Fruit fly (Drosophila melanogaster) whole organism, embryonic: Measurements from ENCODE around the gene Sik2.

Source experiments
- CG17186 ChIP-seq: fragments of 200-800 bp; sonication (Bioruptor generic); optimal IDR thresholded peaks from 3 replicates; lab custom pipeline; 2017; ENCODE audit warnings: missing biosample characterization, missing genetic modification reagents, missing genetic modification characterization
- CG17802 ChIP-seq: fragments of 200-800 bp; sonication (Bioruptor generic); optimal IDR thresholded peaks from 2 replicates; lab custom pipeline; 2018; ENCODE audit warnings: missing biosample characterization, mild to moderate bottlenecking, missing genetic modification characterization, moderate library complexity
- CG1792 ChIP-seq: fragments of 200-800 bp; sonication (Bioruptor generic); optimal IDR thresholded peaks from 2 replicates; lab custom pipeline; 2016; ENCODE audit warnings: missing biosample characterization, missing genetic modification characterization
- CG31388 ChIP-seq: fragments of 200-800 bp; sonication (Bioruptor generic); optimal IDR thresholded peaks from 2 replicates; lab custom pipeline; 2016; ENCODE audit warnings: missing biosample characterization, missing genetic modification characterization
- CG3281 ChIP-seq: fragments of 200-800 bp; sonication (Bioruptor generic); optimal IDR thresholded peaks from 3 replicates; lab custom pipeline; 2017; ENCODE audit warnings: missing biosample characterization, mild to moderate bottlenecking, missing genetic modification characterization
- CG3726 ChIP-seq: fragments of 200-800 bp; sonication (Bioruptor generic); IDR thresholded peaks from 3 replicates; pipeline ENCODE4, ENCODE4 v1.3.6; 2022; ENCODE audit warnings: missing biosample characterization, missing genetic modification characterization
- CG6765 ChIP-seq: fragments of 200-800 bp; sonication (Bioruptor generic); optimal IDR thresholded peaks from 3 replicates; lab custom pipeline; 2017; ENCODE audit warnings: missing biosample characterization, mild to moderate bottlenecking, missing genetic modification characterization
- CG6854 ChIP-seq: fragments of 200-800 bp; sonication (Bioruptor generic); optimal IDR thresholded peaks from 3 replicates; lab custom pipeline; 2017; ENCODE audit warnings: missing biosample characterization, mild to moderate bottlenecking, missing genetic modification characterization
- CG7745 ChIP-seq: fragments of 200-800 bp; sonication (Bioruptor generic); optimal IDR thresholded peaks from 2 replicates; lab custom pipeline; 2018; ENCODE audit warnings: missing biosample characterization, mild to moderate bottlenecking, missing genetic modification characterization, moderate library complexity
- CG8290 ChIP-seq, 3 experiments: fragments of 200-800 bp; sonication (Bioruptor generic); optimal IDR thresholded peaks; 2 replicates each; lab custom pipeline; 2016 to 2019; ENCODE audit warnings: missing biosample characterization in 3 of 3, missing genetic modification characterization in 3 of 3, mild to moderate bottlenecking in 2 of 3, moderate library complexity in 1 of 3
- CG8924 ChIP-seq: fragments of 200-800 bp; optimal IDR thresholded peaks from 3 replicates; lab custom pipeline; 2019; ENCODE audit warnings: missing biosample characterization, mild to moderate bottlenecking, missing genetic modification characterization, moderate library complexity
- CHES-1-like ChIP-seq: fragments of 200-800 bp; sonication (Bioruptor generic); optimal IDR thresholded peaks from 2 replicates; lab custom pipeline; 2016; ENCODE audit warnings: missing biosample characterization, missing genetic modification characterization
- Dip2 ChIP-seq: fragments of 200-800 bp; sonication (Bioruptor generic); IDR thresholded peaks from 2 replicates; pipeline ENCODE4 v1.3.6; 2022; ENCODE audit warnings: missing biosample characterization, missing genetic modification characterization
- E2f2 ChIP-seq: fragments of 200-800 bp; sonication (Bioruptor generic); IDR thresholded peaks from 2 replicates; pipeline ENCODE4 v1.3.6; 2022; ENCODE audit warnings: missing biosample characterization, missing genetic modification characterization
- Elba2 ChIP-seq: fragments of 200-800 bp; sonication (Bioruptor generic); optimal IDR thresholded peaks from 3 replicates; lab custom pipeline; 2016; ENCODE audit warnings: missing biosample characterization, missing genetic modification characterization
- Ets65A ChIP-seq: fragments of 200-800 bp; sonication (Bioruptor generic); peaks from one replicate; lab custom pipeline; 2016; ENCODE audit warnings: missing biosample characterization, missing genetic modification characterization
- Ets97D ChIP-seq: fragments of 200-800 bp; sonication (Bioruptor generic); optimal IDR thresholded peaks from 3 replicates; lab custom pipeline; 2016; ENCODE audit warnings: missing biosample characterization, missing genetic modification characterization
- Fer2 ChIP-seq: fragments of 200-800 bp; sonication (Bioruptor generic); optimal IDR thresholded peaks from 2 replicates; lab custom pipeline; 2018; ENCODE audit warnings: missing biosample characterization, mild to moderate bottlenecking, missing genetic modification characterization, moderate library complexity
- Gug ChIP-seq: fragments of 200-800 bp; sonication (Bioruptor generic); IDR thresholded peaks from 4 replicates; pipeline ENCODE4 v1.3.6; 2022; ENCODE audit warnings: missing biosample characterization, missing genetic modification characterization
- HHEX ChIP-seq: fragments of 200-800 bp; sonication (Bioruptor generic); optimal IDR thresholded peaks from 3 replicates; lab custom pipeline; 2017; ENCODE audit warnings: missing biosample characterization, mild to moderate bottlenecking, missing genetic modification characterization, missing genetic modification reagents
- HLH4C ChIP-seq: fragments of 200-800 bp; sonication (Bioruptor generic); IDR thresholded peaks from 3 replicates; pipeline ENCODE4 v1.3.6; 2022; ENCODE audit warnings: missing biosample characterization, missing genetic modification characterization; ENCODE audit not compliant: partially characterized antibody
- HLHmδ ChIP-seq: fragments of 200-800 bp; sonication (Bioruptor generic); optimal IDR thresholded peaks from 2 replicates; lab custom pipeline; 2018; ENCODE audit warnings: missing biosample characterization, mild to moderate bottlenecking, missing genetic modification characterization, moderate library complexity
- Hey ChIP-seq: fragments of 200-800 bp; sonication (Bioruptor generic); optimal IDR thresholded peaks from 3 replicates; lab custom pipeline; 2018; ENCODE audit warnings: missing biosample characterization, mild to moderate bottlenecking, missing genetic modification characterization
- HmgD ChIP-seq: fragments of 200-800 bp; sonication (Bioruptor generic); optimal IDR thresholded peaks from 3 replicates; lab custom pipeline; 2016; ENCODE audit warnings: missing biosample characterization, missing genetic modification characterization
- Hmr ChIP-seq: fragments of 200-800 bp; sonication (Bioruptor generic); optimal IDR thresholded peaks from 3 replicates; lab custom pipeline; 2017; ENCODE audit warnings: mild to moderate bottlenecking, missing biosample characterization, missing genetic modification reagents, missing genetic modification characterization
- Hr39 ChIP-seq: fragments of >200 bp; optimal IDR thresholded peaks from 2 replicates; lab custom pipeline; 2017
- MESR4 ChIP-seq: fragments of 200-800 bp; sonication (Bioruptor generic); optimal IDR thresholded peaks from 2 replicates; lab custom pipeline; 2018; ENCODE audit warnings: missing biosample characterization, mild to moderate bottlenecking, missing genetic modification characterization, moderate library complexity
- Myb ChIP-seq: fragments of 200-800 bp; sonication (Bioruptor generic); optimal IDR thresholded peaks from 2 replicates; lab custom pipeline; 2016; ENCODE audit warnings: missing biosample characterization, missing genetic modification characterization
- Oaz ChIP-seq: fragments of 200-800 bp; sonication (Bioruptor generic); IDR thresholded peaks from 2 replicates; pipeline ENCODE4 v1.3.6; 2022; ENCODE audit warnings: missing biosample characterization, missing genetic modification characterization
- bbx ChIP-seq: fragments of 200-800 bp; sonication (Bioruptor generic); IDR thresholded peaks from 2 replicates; pipeline ENCODE4 v1.3.6; 2022; ENCODE audit warnings: missing biosample characterization, missing genetic modification characterization; ENCODE audit not compliant: partially characterized antibody
- chm ChIP-seq: fragments of 200-800 bp; sonication (Bioruptor generic); IDR thresholded peaks from 2 replicates; pipeline ENCODE4 v1.3.6; 2022; ENCODE audit warnings: missing biosample characterization, missing genetic modification characterization
- da ChIP-seq: fragments of 200-800 bp; sonication (Bioruptor generic); optimal IDR thresholded peaks from 2 replicates; lab custom pipeline; 2016; ENCODE audit warnings: missing biosample characterization, missing genetic modification characterization
- dysf ChIP-seq: fragments of 200-800 bp; sonication (Bioruptor generic); IDR thresholded peaks from 3 replicates; pipeline ENCODE4 v1.3.6; 2022; ENCODE audit warnings: missing biosample characterization, missing genetic modification characterization
- emc ChIP-seq: fragments of 200-800 bp; sonication (Bioruptor generic); optimal IDR thresholded peaks from 2 replicates; lab custom pipeline; 2016; ENCODE audit warnings: missing biosample characterization, missing genetic modification characterization
- eyg ChIP-seq: fragments of 200-800 bp; sonication (Bioruptor generic); optimal IDR thresholded peaks from 3 replicates; lab custom pipeline; 2016; ENCODE audit warnings: missing biosample characterization, missing genetic modification characterization
- hb ChIP-seq: fragments of 200-800 bp; sonication (Bioruptor generic); IDR thresholded peaks from 3 replicates; pipeline ENCODE4 v1.3.6; 2022; ENCODE audit warnings: missing biosample characterization, missing genetic modification characterization; ENCODE audit not compliant: partially characterized antibody
- her ChIP-seq: fragments of 200-800 bp; sonication (Bioruptor generic); optimal IDR thresholded peaks from 2 replicates; lab custom pipeline; 2016; ENCODE audit warnings: missing biosample characterization, missing genetic modification characterization
- jumu ChIP-seq: fragments of 200-800 bp; sonication (Bioruptor generic); optimal IDR thresholded peaks from 3 replicates; lab custom pipeline; 2016; ENCODE audit warnings: missing biosample characterization, missing genetic modification characterization
- lilli ChIP-seq: fragments of 200-800 bp; sonication (Bioruptor generic); optimal IDR thresholded peaks from 3 replicates; lab custom pipeline; 2016; ENCODE audit warnings: missing biosample characterization, missing genetic modification characterization
- oc ChIP-seq: fragments of 200-800 bp; sonication (Bioruptor generic); optimal IDR thresholded peaks from 2 replicates; lab custom pipeline; 2018; ENCODE audit warnings: missing biosample characterization, mild to moderate bottlenecking, missing genetic modification characterization, moderate library complexity
- ro ChIP-seq: fragments of 200-800 bp; sonication (Bioruptor generic); IDR thresholded peaks from 2 replicates; pipeline ENCODE4 v1.3.6; 2022; ENCODE audit warnings: missing biosample characterization, missing genetic modification characterization
- sd ChIP-seq: fragments of 200-800 bp; sonication (Bioruptor generic); optimal IDR thresholded peaks from 3 replicates; lab custom pipeline; 2018; ENCODE audit warnings: missing biosample characterization, mild to moderate bottlenecking, missing genetic modification characterization, moderate library complexity
- sisA ChIP-seq: fragments of 200-800 bp; sonication (Bioruptor generic); IDR thresholded peaks from 2 replicates; pipeline ENCODE4 v1.3.6; 2022; ENCODE audit warnings: missing biosample characterization, missing genetic modification characterization
- slp2 ChIP-seq: fragments of 200-800 bp; sonication (Bioruptor generic); optimal IDR thresholded peaks from 2 replicates; lab custom pipeline; 2016; ENCODE audit warnings: missing biosample characterization, missing genetic modification characterization
- sob ChIP-seq: fragments of 200-800 bp; sonication (Bioruptor generic); IDR thresholded peaks from 2 replicates; pipeline ENCODE4 v1.3.6; 2022; ENCODE audit warnings: missing biosample characterization, missing genetic modification characterization
- trem ChIP-seq: fragments of 200-800 bp; optimal IDR thresholded peaks from 3 replicates; lab custom pipeline; 2019; ENCODE audit warnings: missing biosample characterization, mild to moderate bottlenecking, missing genetic modification characterization, moderate library complexity
- twi ChIP-seq: fragments of 200-800 bp; optimal IDR thresholded peaks from 2 replicates; lab custom pipeline; 2019; ENCODE audit warnings: missing biosample characterization, mild to moderate bottlenecking, missing genetic modification characterization, moderate library complexity
- vnd ChIP-seq: fragments of 200-800 bp; sonication (Bioruptor generic); IDR thresholded peaks from 3 replicates; pipeline ENCODE4 v1.3.6; 2022; ENCODE audit warnings: missing biosample characterization, missing genetic modification characterization; ENCODE audit not compliant: partially characterized antibody
- vvl ChIP-seq: fragments of 200-800 bp; sonication (Bioruptor generic); IDR thresholded peaks from 2 replicates; pipeline ENCODE4 v1.3.6; 2022; ENCODE audit warnings: missing biosample characterization, missing genetic modification characterization
- wdn ChIP-seq: fragments of 200-800 bp; sonication (Bioruptor generic); IDR thresholded peaks from 2 replicates; pipeline ENCODE4 v1.3.6; 2022; ENCODE audit warnings: missing biosample characterization, missing genetic modification characterization
- zen2 ChIP-seq: fragments of 200-800 bp; sonication (Bioruptor generic); IDR thresholded peaks from 3 replicates; pipeline ENCODE4 v1.3.6; 2022; ENCODE audit warnings: missing biosample characterization, missing genetic modification characterization; ENCODE audit not compliant: partially characterized antibody

Sik2 gene

dm6 chrX:2073325-2073724 is 11.6 kb upstream of the Sik2 start, which contains the start of gene CG4199 (continued):
- TF ChIP-seq Fer2 (tag; lab: Kevin White, UChicago) (no peak), Ets97D (GFP tag; lab: Kevin White, UChicago) (peak; percentile 41), lilli (GFP tag; lab: Kevin White, UChicago) (peak; percentile 20), hb (0 out of 3 replicates have a peak, but pooled peaks have one; percentile 36), sd (tag; lab: Kevin White, UChicago) (no peak), CHES-1-like (GFP tag; lab: Kevin White, UChicago) (peak; percentile 52), CG6854 (no peak), Ets65A (GFP tag; lab: Kevin White, UChicago) (peak; percentile 72), bbx (GFP tag; lab: Robert Waterston, UW) (peak; percentile 48), CG1792 (GFP tag; lab: Kevin White, UChicago) (no peak), her (GFP tag; lab: Kevin White, UChicago) (no peak), CG3281 (no peak), ro (GFP tag; lab: Robert Waterston, UW) (no peak), E2f2 (GFP tag; lab: Robert Waterston, UW) (peak; percentile 80), oc (tag; lab: Kevin White, UChicago) (no peak), CG8290 (GFP tag; optimal IDR thresholded peaks at IDR 0.05; lab: Kevin White, UChicago) (no peak), CG8290 (tag; optimal IDR thresholded peaks at IDR 0.05; lab: Kevin White, UChicago) (peak in 1 of 2 experiments; percentile 80), Myb (peak; percentile 22), Oaz (no peak), HLH4C (no peak; the same call in 2 of the 3 replicates), CG31388 (GFP tag; lab: Kevin White, UChicago) (no peak), HHEX (GFP tag; lab: Kevin White, UChicago) (no peak), zen2 (GFP tag; lab: Robert Waterston, UW) (no peak), emc (GFP tag; lab: Kevin White, UChicago) (no peak), MESR4 (GFP tag; lab: Kevin White, UChicago) (peak; percentile 70), Elba2 (no peak), eyg (GFP tag; lab: Kevin White, UChicago) (no peak), vnd (GFP tag; lab: Robert Waterston, UW) (no peak), jumu (GFP tag; lab: Kevin White, UChicago) (peak; percentile 6), HmgD (GFP tag; lab: Kevin White, UChicago) (peak; percentile 27), sisA (GFP tag; lab: Robert Waterston, UW) (no peak), CG6765 (GFP tag; lab: Kevin White, UChicago) (no peak), CG3726 (GFP tag; lab: Robert Waterston, UW) (no peak), CG8924 (no peak), slp2 (GFP tag; lab: Kevin White, UChicago) (no peak), twi (no peak), da (GFP tag; lab: Kevin White, UChicago) (peak; percentile 20), Gug (no peak), chm (GFP tag; lab: Robert Waterston, UW) (0 out of 2 replicates have a peak, but pooled peaks have one; percentile 24), Dip2 (GFP tag; lab: Robert Waterston, UW) (no peak), vvl (GFP tag; lab: Robert Waterston, UW) (peak; percentile 34; the same call in 1 of the 2 replicates), Hr39 (no peak), trem (tag; lab: Kevin White, UChicago) (peak; percentile 41), CG17802 (tag; lab: Kevin White, UChicago) (no peak), Hmr (peak; percentile 44), CG7745 (tag; lab: Kevin White, UChicago) (no peak), CG17186 (peak; percentile 96), Hey (tag; lab: Kevin White, UChicago) (no peak), dysf (GFP tag; lab: Robert Waterston, UW) (no peak), sob (GFP tag; lab: Robert Waterston, UW) (0 out of 2 replicates have a peak, but pooled peaks have one; percentile 36), HLHmδ (GFP tag; lab: Kevin White, UChicago) (no peak), wdn (GFP tag; lab: Robert Waterston, UW) (no peak)
